Worm (Caenorhabditis elegans) whole organism, late embryonic: ENCODE measurements around the gene rps-11.

ENCODE experiments used
- C38D4.7 ChIP-seq: fragments of 200-800 bp; sonication (Bioruptor generic); optimal IDR thresholded peaks from 2 replicates; lab custom pipeline; 2018; ENCODE audit warnings: mild to moderate bottlenecking, missing genetic modification characterization, moderate library complexity, missing compliant biosample characterization
- K02D7.2 ChIP-seq: sonication (generic microtip); optimal IDR thresholded peaks from 2 replicates; lab custom pipeline; 2017; ENCODE audit warnings: mild to moderate bottlenecking, missing genetic modification characterization, missing compliant biosample characterization
- K09A11.1 ChIP-seq: sonication (generic microtip); optimal IDR thresholded peaks from 2 replicates; lab custom pipeline; 2017; ENCODE audit warnings: antibody characterized with exemption, mild to moderate bottlenecking, missing genetic modification characterization, missing compliant biosample characterization; ENCODE audit not compliant: insufficient read depth
- ceh-14 ChIP-seq: sonication (generic microtip); optimal IDR thresholded peaks from 2 replicates; lab custom pipeline; 2016; ENCODE audit warnings: missing genotype, missing genetic modification characterization, missing compliant biosample characterization
- ceh-19 ChIP-seq: fragments of 200-800 bp; sonication (Bioruptor generic); optimal IDR thresholded peaks from 2 replicates; lab custom pipeline; 2018; ENCODE audit warnings: mild to moderate bottlenecking, missing genetic modification characterization, missing compliant biosample characterization
- ceh-2 ChIP-seq: sonication (generic microtip); optimal IDR thresholded peaks from 2 replicates; lab custom pipeline; 2016; ENCODE audit warnings: missing genotype, missing genetic modification characterization, missing compliant biosample characterization
- ceh-22 ChIP-seq: sonication (generic microtip); optimal IDR thresholded peaks from 2 replicates; lab custom pipeline; 2017; ENCODE audit warnings: missing biosample characterization, missing genetic modification characterization
- ceh-24 ChIP-seq: sonication (generic microtip); optimal IDR thresholded peaks from 2 replicates; lab custom pipeline; 2016; ENCODE audit warnings: mild to moderate bottlenecking, missing genetic modification characterization, missing compliant biosample characterization
- ceh-31 ChIP-seq: sonication (generic microtip); optimal IDR thresholded peaks from 2 replicates; lab custom pipeline; 2016; ENCODE audit warnings: missing genetic modification characterization, missing compliant biosample characterization
- ceh-34 ChIP-seq: sonication (generic microtip); optimal IDR thresholded peaks from 2 replicates; lab custom pipeline; 2016; ENCODE audit warnings: mild to moderate bottlenecking, missing genetic modification characterization, missing compliant biosample characterization
- ceh-48 ChIP-seq: sonication (generic microtip); optimal IDR thresholded peaks from 2 replicates; lab custom pipeline; 2016; ENCODE audit warnings: missing genetic modification characterization, inconsistent platforms, missing compliant biosample characterization
- ceh-6 ChIP-seq: fragments of 200-800 bp; sonication (Bioruptor generic); optimal IDR thresholded peaks from 2 replicates; lab custom pipeline; 2018; ENCODE audit warnings: mild to moderate bottlenecking, missing genetic modification characterization, missing compliant biosample characterization
- dmd-4 ChIP-seq: sonication (generic microtip); optimal IDR thresholded peaks from 2 replicates; lab custom pipeline; 2016; ENCODE audit warnings: borderline replicate concordance, missing genetic modification characterization, missing compliant biosample characterization
- dve-1 ChIP-seq: sonication (generic microtip); optimal IDR thresholded peaks from 2 replicates; lab custom pipeline; 2017; ENCODE audit warnings: antibody characterized with exemption, mild to moderate bottlenecking, missing genetic modification characterization, missing compliant biosample characterization
- elt-2 ChIP-seq: sonication (generic microtip); optimal IDR thresholded peaks from 2 replicates; lab custom pipeline; 2016; ENCODE audit warnings: missing genetic modification reagents, missing genetic modification characterization, missing compliant biosample characterization
- fkh-6 ChIP-seq: sonication (generic microtip); optimal IDR thresholded peaks from 2 replicates; lab custom pipeline; 2016; ENCODE audit warnings: missing genetic modification characterization, missing compliant biosample characterization
- gmeb-2 ChIP-seq: sonication (generic microtip); optimal IDR thresholded peaks from 2 replicates; lab custom pipeline; 2016; ENCODE audit warnings: missing genetic modification characterization, inconsistent platforms, missing compliant biosample characterization
- hlh-13 ChIP-seq: fragments of 200-800 bp; sonication (Bioruptor generic); optimal IDR thresholded peaks from 2 replicates; lab custom pipeline; 2018; ENCODE audit warnings: mild to moderate bottlenecking, missing genetic modification characterization, missing compliant biosample characterization
- hlh-30 ChIP-seq: sonication (generic microtip); optimal IDR thresholded peaks from 2 replicates; lab custom pipeline; 2017; ENCODE audit warnings: antibody characterized with exemption, missing genetic modification characterization, missing compliant biosample characterization; ENCODE audit not compliant: insufficient read depth
- hlh-6 ChIP-seq: sonication (generic microtip); optimal IDR thresholded peaks from 2 replicates; lab custom pipeline; 2016; ENCODE audit warnings: missing genotype, missing genetic modification characterization, missing compliant biosample characterization
- hlh-8 ChIP-seq: sonication (generic microtip); optimal IDR thresholded peaks from 2 replicates; lab custom pipeline; 2016; ENCODE audit warnings: missing genotype, missing genetic modification characterization, missing compliant biosample characterization
- lim-6 ChIP-seq: sonication (generic microtip); optimal IDR thresholded peaks from 2 replicates; lab custom pipeline; 2016; ENCODE audit warnings: missing genetic modification characterization, missing compliant biosample characterization
- madf-2 ChIP-seq: sonication (generic microtip); optimal IDR thresholded peaks from 2 replicates; lab custom pipeline; 2017; ENCODE audit warnings: missing genetic modification characterization, missing compliant biosample characterization
- mec-3 ChIP-seq: sonication (generic microtip); optimal IDR thresholded peaks from 2 replicates; lab custom pipeline; 2016; ENCODE audit warnings: borderline replicate concordance, missing genetic modification characterization, missing compliant biosample characterization
- nfya-1 ChIP-seq: sonication (generic microtip); optimal IDR thresholded peaks from 2 replicates; lab custom pipeline; 2017; ENCODE audit warnings: missing genetic modification characterization, mild to moderate bottlenecking, missing compliant biosample characterization, antibody characterized with exemption, moderate library complexity
- nhr-11 ChIP-seq: fragments of 150-350 bp; optimal IDR thresholded peaks from 2 replicates; lab custom pipeline; 2014; ENCODE audit warnings: missing biosample characterization, missing genetic modification characterization
- nhr-232 ChIP-seq: sonication (generic microtip); optimal IDR thresholded peaks from 2 replicates; lab custom pipeline; 2016; ENCODE audit warnings: missing genetic modification characterization, missing compliant biosample characterization
- pat-9 ChIP-seq: fragments of 200-800 bp; sonication (Bioruptor generic); optimal IDR thresholded peaks from 2 replicates; lab custom pipeline; 2018; ENCODE audit warnings: mild to moderate bottlenecking, missing genetic modification characterization, moderate library complexity, missing compliant biosample characterization
- pha-2 ChIP-seq: sonication (generic microtip); optimal IDR thresholded peaks from 2 replicates; lab custom pipeline; 2017; ENCODE audit warnings: mild to moderate bottlenecking, missing genetic modification characterization, missing compliant biosample characterization
- rnt-1 ChIP-seq: sonication (generic microtip); optimal IDR thresholded peaks from 2 replicates; lab custom pipeline; 2016; ENCODE audit warnings: missing genetic modification characterization, missing compliant biosample characterization
- sox-2 ChIP-seq: fragments of 200-800 bp; sonication (Bioruptor generic); IDR thresholded peaks from 2 replicates; pipeline ENCODE4 v1.3.6; 2022; ENCODE audit warnings: missing genetic modification reagents, missing genetic modification characterization, missing compliant biosample characterization
- sox-4 ChIP-seq: sonication (generic microtip); optimal IDR thresholded peaks from 2 replicates; lab custom pipeline; 2017; ENCODE audit warnings: mild to moderate bottlenecking, missing genetic modification characterization, inconsistent platforms, missing compliant biosample characterization
- tbx-2 ChIP-seq: sonication (generic microtip); optimal IDR thresholded peaks from 2 replicates; lab custom pipeline; 2016; ENCODE audit warnings: missing genetic modification characterization, missing compliant biosample characterization
- ttx-3 ChIP-seq: sonication (generic microtip); optimal IDR thresholded peaks from 2 replicates; lab custom pipeline; 2016; ENCODE audit warnings: missing genetic modification reagents, missing genetic modification characterization, missing compliant biosample characterization
- unc-42 ChIP-seq: sonication (generic microtip); optimal IDR thresholded peaks from 2 replicates; lab custom pipeline; 2016; ENCODE audit warnings: missing genotype, missing genetic modification characterization, missing compliant biosample characterization
- unc-55 ChIP-seq: sonication (generic microtip); optimal IDR thresholded peaks from 2 replicates; lab custom pipeline; 2017; ENCODE audit warnings: missing biosample characterization, missing genetic modification reagents, missing genetic modification characterization
- unc-86 ChIP-seq: sonication (generic microtip); optimal IDR thresholded peaks from 2 replicates; lab custom pipeline; 2016; ENCODE audit warnings: missing genetic modification characterization, missing compliant biosample characterization
- ztf-16 ChIP-seq: sonication (generic microtip); optimal IDR thresholded peaks from 2 replicates; lab custom pipeline; 2017; ENCODE audit warnings: missing genetic modification characterization, missing compliant biosample characterization

The rps-11 gene

ce11 chrIV:11603265-11603840 lies 912 bp downstream of the rps-11 start:
- no peak for TF ChIP-seq madf-2
- no peak for TF ChIP-seq sox-4 (tag; lab: Kevin White, UChicago)
- TF ChIP-seq nhr-232 (tag; lab: Kevin White, UChicago), result no peak
- no peak for TF ChIP-seq K09A11.1 (tag; lab: Kevin White, UChicago)
- TF ChIP-seq mec-3 (tag; lab: Kevin White, UChicago), result no peak
- no peak for TF ChIP-seq dve-1 (tag; lab: Kevin White, UChicago)
- no peak for TF ChIP-seq gmeb-2 (tag; lab: Kevin White, UChicago)
- no peak for TF ChIP-seq K02D7.2 (tag; lab: Kevin White, UChicago)
- no peak for TF ChIP-seq unc-86 (tag; lab: Kevin White, UChicago)
- no peak for TF ChIP-seq ceh-22 (tag; lab: Kevin White, UChicago)
- TF ChIP-seq unc-42 (tag; lab: Kevin White, UChicago), result no peak
- TF ChIP-seq ceh-48, result no peak
- TF ChIP-seq hlh-6 (tag; lab: Kevin White, UChicago), result no peak
- TF ChIP-seq pha-2 (tag; lab: Kevin White, UChicago), result no peak
- TF ChIP-seq, all 69 proteins: peak for 0

- TF ChIP-seq C38D4.7 (GFP tag; lab: Kevin White, UChicago) (peak; percentile 21), elt-2 (tag; lab: Kevin White, UChicago) (peak; percentile 66), nfya-1 (tag; lab: Kevin White, UChicago) (peak; percentile 23), nhr-11 (tag; lab: Kevin White, UChicago) (no peak), lim-6 (peak; percentile 6), dmd-4 (tag; lab: Kevin White, UChicago) (no peak), ceh-2 (peak; percentile 60), ceh-14 (tag; lab: Kevin White, UChicago) (peak; percentile 86), nhr-232 (tag; lab: Kevin White, UChicago) (no peak), hlh-8 (tag; lab: Kevin White, UChicago) (no peak), ttx-3 (tag; lab: Kevin White, UChicago) (peak; percentile 70), unc-86 (tag; lab: Kevin White, UChicago) (peak; percentile 38), pha-2 (tag; lab: Kevin White, UChicago) (peak; percentile 4), ceh-31 (tag; lab: Kevin White, UChicago) (peak; percentile 54), pat-9 (tag; lab: Kevin White, UChicago) (peak; percentile 19), ceh-6 (GFP tag; lab: Kevin White, UChicago) (peak; percentile 36), dve-1 (tag; lab: Kevin White, UChicago) (no peak), hlh-13 (no peak), K09A11.1 (tag; lab: Kevin White, UChicago) (peak; percentile 79), tbx-2 (peak; percentile 72), rnt-1 (tag; lab: Kevin White, UChicago) (no peak), ceh-48 (no peak), ceh-19 (peak; percentile 2), mec-3 (tag; lab: Kevin White, UChicago) (no peak), ceh-24 (tag; lab: Kevin White, UChicago) (no peak), ztf-16 (tag; lab: Kevin White, UChicago) (no peak), unc-42 (tag; lab: Kevin White, UChicago) (peak; percentile 10), gmeb-2 (tag; lab: Kevin White, UChicago) (no peak), sox-2 (GFP tag; lab: Robert Waterston, UW) (no peak), hlh-30 (peak; percentile 47)
Observed at ce11 chrIV:11604909-11605308, 2.5 kb downstream of the rps-11 start, which contains the start of the genes ragc-1 and Y24F12A.1. Gene ragc-1, minus strand, starts transcription at chrIV:11604933. Gene Y24F12A.1, plus strand, starts transcription at chrIV:11605254.

ce11 chrIV:11620909-11621308 lies 18.5 kb downstream of the rps-11 start, which contains the start of gene dsl-5:
Gene dsl-5, minus strand, starts transcription at chrIV:11621009.
- TF ChIP-seq fkh-6 (tag; lab: Kevin White, UChicago), result no peak
- TF ChIP-seq unc-55 (GFP tag; lab: Kevin White, UChicago), result no peak
- no peak for TF ChIP-seq ceh-34 (tag; lab: Kevin White, UChicago)
- TF ChIP-seq dve-1 (tag; lab: Kevin White, UChicago), result no peak
